Worm (Caenorhabditis elegans) whole organism, young adult: Measurements from ENCODE around the gene ceh-40.

Source experiments
- B0035.1 ChIP-seq: sonication (generic microtip); optimal IDR thresholded peaks from 2 replicates; lab custom pipeline; 2016; ENCODE audit warnings: missing genetic modification characterization, mild to moderate bottlenecking, missing compliant biosample characterization, missing genotype, missing genetic modification reagents
- F10E7.11 ChIP-seq: sonication (generic microtip); optimal IDR thresholded peaks from 2 replicates; lab custom pipeline; 2017; ENCODE audit warnings: mild to moderate bottlenecking, missing genetic modification characterization, moderate library complexity, missing compliant biosample characterization
- F23B12.7 ChIP-seq: sonication (generic microtip); optimal IDR thresholded peaks from 2 replicates; lab custom pipeline; 2017; ENCODE audit warnings: missing genetic modification characterization, mild to moderate bottlenecking, missing compliant biosample characterization, antibody characterized with exemption, moderate library complexity; ENCODE audit not compliant: insufficient read depth
- F37B4.10 ChIP-seq: fragments of 200-800 bp; sonication (Bioruptor generic); IDR thresholded peaks from 2 replicates; pipeline ENCODE4 v1.3.6; 2022; ENCODE audit warnings: missing genetic modification characterization, missing compliant biosample characterization
- F52B5.7 ChIP-seq: sonication (generic microtip); optimal IDR thresholded peaks from 2 replicates; lab custom pipeline; 2016; ENCODE audit warnings: mild to moderate bottlenecking, missing genetic modification characterization, missing compliant biosample characterization
- K11D2.4 ChIP-seq: fragments of 200-800 bp; sonication (Bioruptor generic); IDR thresholded peaks from 2 replicates; pipeline ENCODE4 v1.3.6; 2022; ENCODE audit warnings: missing genetic modification reagents, missing genetic modification characterization, missing compliant biosample characterization
- Y53F4B.3 ChIP-seq: fragments of 200-800 bp; sonication (Bioruptor generic); IDR thresholded peaks from 2 replicates; pipeline ENCODE4 v1.3.6; 2022; ENCODE audit warnings: missing genetic modification reagents, missing genetic modification characterization, missing compliant biosample characterization
- Y56A3A.18 ChIP-seq: fragments of 200-800 bp; sonication (Bioruptor generic); IDR thresholded peaks from 2 replicates; pipeline ENCODE4 v1.3.6; 2022; ENCODE audit warnings: missing genetic modification reagents, missing genetic modification characterization, missing compliant biosample characterization
- Y67H2A.10 ChIP-seq: fragments of 200-800 bp; sonication (Bioruptor generic); conservative IDR thresholded peaks from 2 replicates; pipeline ENCODE4 v1.3.6; 2022; ENCODE audit warnings: missing genetic modification reagents, missing genetic modification characterization, missing compliant biosample characterization
- attf-3 ChIP-seq: fragments of 200-800 bp; sonication (Bioruptor generic); conservative IDR thresholded peaks from 2 replicates; pipeline ENCODE4 v1.3.6; 2022; ENCODE audit warnings: missing genetic modification reagents, missing genetic modification characterization, missing compliant biosample characterization
- attf-5 ChIP-seq: fragments of 200-800 bp; sonication (Bioruptor generic); optimal IDR thresholded peaks from 2 replicates; lab custom pipeline; 2018; ENCODE audit warnings: mild to moderate bottlenecking, missing genetic modification characterization, missing compliant biosample characterization
- bed-1 ChIP-seq: fragments of 200-800 bp; sonication (Bioruptor generic); IDR thresholded peaks from 2 replicates; pipeline ENCODE4 v1.3.6; 2022; ENCODE audit warnings: missing genetic modification reagents, missing genetic modification characterization, missing compliant biosample characterization
- bed-2 ChIP-seq: fragments of 200-800 bp; sonication (Bioruptor generic); IDR thresholded peaks from 2 replicates; pipeline ENCODE4 v1.3.6; 2022; ENCODE audit warnings: missing genetic modification reagents, missing genetic modification characterization, missing compliant biosample characterization
- cebp-1 ChIP-seq, 2 experiments: fragments of 200-800 bp in 1 of 2; sonication (Bioruptor generic) in 1 of 2; sonication (generic microtip) in 1 of 2; IDR thresholded peaks in 1 of 2; optimal IDR thresholded peaks in 1 of 2; 2 replicates each; pipeline versions ENCODE4 v1.3.6 to Lab custom; 2017 to 2022; ENCODE audit warnings: missing compliant biosample characterization in 2 of 2, missing genetic modification characterization in 2 of 2, mild to moderate bottlenecking in 1 of 2, missing genetic modification reagents in 1 of 2, moderate library complexity in 1 of 2
- ceh-100 ChIP-seq: fragments of 200-800 bp; sonication (Bioruptor generic); IDR thresholded peaks from 2 replicates; pipeline ENCODE4 v1.3.6; 2022; ENCODE audit warnings: missing genetic modification reagents, missing genetic modification characterization, missing compliant biosample characterization
- ets-4 ChIP-seq: fragments of 200-800 bp; sonication (Bioruptor generic); optimal IDR thresholded peaks from 2 replicates; lab custom pipeline; 2018; ENCODE audit warnings: mild to moderate bottlenecking, missing genetic modification characterization, missing compliant biosample characterization
- hlh-12 ChIP-seq: sonication (generic microtip); optimal IDR thresholded peaks from 2 replicates; lab custom pipeline; 2016; ENCODE audit warnings: missing genetic modification characterization, missing compliant biosample characterization
- hlh-26 ChIP-seq: fragments of 200-800 bp; sonication (Bioruptor generic); conservative IDR thresholded peaks from 2 replicates; pipeline ENCODE4 v1.3.6; 2022; ENCODE audit warnings: missing genetic modification reagents, missing genetic modification characterization, missing compliant biosample characterization
- hrde-1 ChIP-seq: sonication (generic microtip); optimal IDR thresholded peaks from 2 replicates; lab custom pipeline; 2016; ENCODE audit warnings: missing genetic modification characterization, mild to moderate bottlenecking, missing compliant biosample characterization, moderate library complexity, missing genotype, missing genetic modification reagents, borderline replicate concordance
- lir-1 ChIP-seq: fragments of 200-800 bp; sonication (Bioruptor generic); conservative IDR thresholded peaks from 2 replicates; pipeline ENCODE4 v1.3.6; 2022; ENCODE audit warnings: missing genetic modification reagents, missing genetic modification characterization, missing compliant biosample characterization
- lsy-27 ChIP-seq: sonication (generic microtip); optimal IDR thresholded peaks from 2 replicates; lab custom pipeline; 2017; ENCODE audit warnings: missing genetic modification characterization, mild to moderate bottlenecking, missing compliant biosample characterization, antibody characterized with exemption, missing genotype, borderline replicate concordance; ENCODE audit not compliant: insufficient read depth
- mes-4 ChIP-seq: sonication (generic microtip); optimal IDR thresholded peaks from 2 replicates; lab custom pipeline; 2016; ENCODE audit warnings: missing genotype, missing genetic modification characterization, missing compliant biosample characterization
- mxl-1 ChIP-seq: sonication (generic microtip); optimal IDR thresholded peaks from 2 replicates; lab custom pipeline; 2016; ENCODE audit warnings: missing genetic modification characterization, missing compliant biosample characterization
- nfya-1 ChIP-seq: sonication (generic microtip); optimal IDR thresholded peaks from 2 replicates; lab custom pipeline; 2017; ENCODE audit warnings: antibody characterized with exemption, missing compliant biosample characterization, missing genetic modification characterization, borderline replicate concordance; ENCODE audit not compliant: insufficient read depth
- nfya-2 ChIP-seq: fragments of 200-800 bp; sonication (Bioruptor generic); IDR thresholded peaks from 2 replicates; pipeline ENCODE4 v1.3.6; 2022; ENCODE audit warnings: missing genetic modification reagents, missing genetic modification characterization, missing compliant biosample characterization
- nfyb-1 ChIP-seq: fragments of 200-800 bp; sonication (Bioruptor generic); IDR thresholded peaks from 2 replicates; pipeline ENCODE4 v1.3.6; 2022; ENCODE audit warnings: missing genetic modification reagents, missing genetic modification characterization, missing compliant biosample characterization
- rcor-1 ChIP-seq: fragments of 200-800 bp; sonication (Bioruptor generic); IDR thresholded peaks from 2 replicates; pipeline ENCODE4 v1.3.6; 2022; ENCODE audit warnings: missing genetic modification reagents, missing genetic modification characterization, missing compliant biosample characterization
- snpc-3.4 ChIP-seq: sonication (generic microtip); optimal IDR thresholded peaks from 2 replicates; lab custom pipeline; 2017; ENCODE audit warnings: missing genetic modification characterization, mild to moderate bottlenecking, missing compliant biosample characterization, antibody characterized with exemption, moderate library complexity, missing genotype, missing genetic modification reagents
- somi-1 ChIP-seq: fragments of 200-800 bp; sonication (Bioruptor generic); optimal IDR thresholded peaks from 2 replicates; lab custom pipeline; 2018; ENCODE audit warnings: mild to moderate bottlenecking, missing genetic modification characterization, missing compliant biosample characterization
- unc-62 ChIP-seq: fragments of 150-350 bp; optimal IDR thresholded peaks from 2 replicates; lab custom pipeline; 2014; ENCODE audit warnings: missing biosample characterization, missing genetic modification reagents, missing genetic modification characterization
- xnd-1 ChIP-seq: sonication (generic microtip); optimal IDR thresholded peaks from 2 replicates; lab custom pipeline; 2016; ENCODE audit warnings: missing genotype, missing genetic modification reagents, missing genetic modification characterization, missing compliant biosample characterization
- zfh-2 ChIP-seq: fragments of 200-800 bp; sonication (Bioruptor generic); conservative IDR thresholded peaks from 2 replicates; pipeline ENCODE4 v1.3.6; 2022; ENCODE audit warnings: missing genetic modification reagents, missing genetic modification characterization, missing compliant biosample characterization
- ztf-22 ChIP-seq: fragments of 200-800 bp; sonication (Bioruptor generic); optimal IDR thresholded peaks from 2 replicates; lab custom pipeline; 2018; ENCODE audit warnings: mild to moderate bottlenecking, missing genetic modification characterization, moderate library complexity, missing compliant biosample characterization
- ztf-25 ChIP-seq: fragments of 200-800 bp; sonication (Bioruptor generic); IDR thresholded peaks from 2 replicates; pipeline ENCODE4 v1.3.6; 2022; ENCODE audit warnings: missing genetic modification reagents, missing genetic modification characterization, missing compliant biosample characterization
- ztf-28 ChIP-seq: fragments of 200-800 bp; sonication (Bioruptor generic); IDR thresholded peaks from 2 replicates; pipeline ENCODE4 v1.3.6; 2022; ENCODE audit warnings: missing genetic modification reagents, missing genetic modification characterization, missing compliant biosample characterization
- ztf-3 ChIP-seq: fragments of 200-800 bp; sonication (Bioruptor generic); optimal IDR thresholded peaks from 2 replicates; lab custom pipeline; 2018; ENCODE audit warnings: mild to moderate bottlenecking, missing genetic modification characterization, missing compliant biosample characterization

ceh-40 gene

ce11 chrX:12317560-12317959, 3.0 kb downstream of the ceh-40 start:
- no peak for TF ChIP-seq attf-5
- TF ChIP-seq ztf-25 (GFP tag; lab: Robert Waterston, UW), result no peak
- TF ChIP-seq hlh-12, result no peak
- TF ChIP-seq mes-4 (tag; lab: Kevin White, UChicago), result no peak
- TF ChIP-seq snpc-3.4 (tag; lab: Kevin White, UChicago), result no peak
- TF ChIP-seq xnd-1 (tag; lab: Kevin White, UChicago), result no peak
- no peak for TF ChIP-seq Y56A3A.18 (GFP tag; lab: Robert Waterston, UW)
- no peak for TF ChIP-seq F37B4.10 (GFP tag; lab: Robert Waterston, UW)
- TF ChIP-seq bed-1 (GFP tag; lab: Robert Waterston, UW), result no peak
- TF ChIP-seq F52B5.7 (tag; lab: Kevin White, UChicago), result no peak
- no peak for TF ChIP-seq F23B12.7 (tag; lab: Kevin White, UChicago)
- TF ChIP-seq B0035.1, result no peak
- no peak for TF ChIP-seq rcor-1
- no peak for TF ChIP-seq lsy-27
- TF ChIP-seq, all 124 proteins: peak for 0

ce11 chrX:12315268-12315667, 5.3 kb downstream of the ceh-40 start, which contains the start of gene xtr-2:
Gene xtr-2, plus strand, starts transcription at chrX:12315568.
- TF ChIP-seq ets-4, result no peak
- no peak for TF ChIP-seq hlh-26 (GFP tag; lab: Robert Waterston, UW)
- TF ChIP-seq nfyb-1 (GFP tag; lab: Robert Waterston, UW), result no peak
- no peak for TF ChIP-seq unc-62
- TF ChIP-seq hrde-1 (tag; lab: Kevin White, UChicago), result no peak
- TF ChIP-seq ztf-3, result no peak
- TF ChIP-seq ztf-22, result no peak
- no peak for TF ChIP-seq nfya-2
- TF ChIP-seq nfya-1 (tag; lab: Kevin White, UChicago), result no peak
- TF ChIP-seq attf-3, result no peak
- no peak for TF ChIP-seq Y53F4B.3
- TF ChIP-seq F10E7.11 (tag; lab: Kevin White, UChicago), result no peak
- TF ChIP-seq ztf-28 (GFP tag; lab: Robert Waterston, UW), result no peak
- no peak for TF ChIP-seq Y67H2A.10 (GFP tag; lab: Robert Waterston, UW)
- no peak for TF ChIP-seq ceh-100 (GFP tag; lab: Robert Waterston, UW)
- no peak for TF ChIP-seq somi-1
- no peak for TF ChIP-seq mxl-1
- TF ChIP-seq zfh-2 (GFP tag; lab: Robert Waterston, UW), result no peak
- TF ChIP-seq, all 124 proteins: peak for 0

- TF ChIP-seq ztf-25 (GFP tag; lab: Robert Waterston, UW) (no peak), cebp-1 (GFP tag; IDR thresholded peaks at IDR 0.05; lab: Robert Waterston, UW) (no peak), cebp-1 (tag; optimal IDR thresholded peaks at IDR 0.05; lab: Kevin White, UChicago) (no peak), mxl-1 (no peak), ztf-22 (no peak)
- TF ChIP-seq, all 124 proteins: peak for 0
Measured at ce11 chrX:12314395-12314794, 6.2 kb downstream of the ceh-40 start.

- TF ChIP-seq K11D2.4 (peak; percentile 52; the same call in 1 of the 2 replicates), bed-2 (GFP tag; lab: Robert Waterston, UW) (peak; percentile 59; the same call in 1 of the 2 replicates), lsy-27 (no peak), lir-1 (GFP tag; lab: Robert Waterston, UW) (peak; percentile 57; the same call in 1 of the 2 replicates)
- TF ChIP-seq, all 124 proteins: peak for 3
Measured at ce11 chrX:12313779-12314178, 6.8 kb downstream of the ceh-40 start.
